Fruit fly (Drosophila melanogaster): Measurements from ENCODE around the gene CG34281.

CG34281 gene

DNA sequence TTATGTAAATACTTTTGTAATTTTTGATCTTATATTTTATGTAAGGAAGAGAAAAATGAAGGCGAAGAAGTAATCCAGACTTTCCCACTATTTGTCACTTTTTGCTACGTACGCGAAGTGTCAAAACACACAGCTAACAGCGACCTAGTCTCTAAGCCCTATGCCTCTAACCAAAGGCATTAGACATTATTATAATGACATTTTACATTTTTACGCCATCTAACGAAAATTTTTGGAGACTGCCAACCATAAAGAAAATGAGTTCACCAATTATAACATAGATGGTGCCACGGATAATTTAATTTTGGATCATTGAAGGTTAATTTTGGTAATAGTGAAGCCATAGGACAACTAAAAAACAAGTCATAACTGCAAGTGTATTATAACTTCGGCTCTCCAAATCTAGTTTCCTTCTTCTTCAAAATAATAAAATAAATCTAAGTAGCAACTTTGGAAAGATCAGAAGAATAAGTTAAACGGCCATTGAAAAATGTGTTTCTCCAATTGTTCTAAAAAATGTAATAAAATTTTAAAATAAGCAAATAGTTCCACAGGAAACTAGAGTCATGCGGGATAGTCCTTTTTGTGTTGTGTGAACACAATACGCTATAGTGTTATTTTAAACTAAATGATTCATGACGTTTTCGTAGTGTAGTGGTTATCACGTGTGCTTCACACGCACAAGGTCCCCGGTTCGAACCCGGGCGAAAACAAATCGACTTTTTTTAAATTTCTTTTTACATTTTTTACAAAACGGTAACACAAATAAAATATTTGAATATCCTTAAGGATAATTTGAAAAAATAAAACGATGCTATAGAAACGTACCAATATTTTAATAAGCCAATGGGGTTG, 4.7 kb downstream of the CG34281 start:
- no peak for TF ChIP-seq Myc (optimal IDR thresholded peaks at IDR 0.05)
- no peak for TF ChIP-seq h (optimal IDR thresholded peaks at IDR 0.05)
- no peak for TF ChIP-seq insv (optimal IDR thresholded peaks at IDR 0.05)
- no peak for TF ChIP-seq psq (optimal IDR thresholded peaks at IDR 0.05)
- TF ChIP-seq Sin3A (optimal IDR thresholded peaks at IDR 0.05): no peak
- no peak for TF ChIP-seq ttk (optimal IDR thresholded peaks at IDR 0.05)

DNA sequence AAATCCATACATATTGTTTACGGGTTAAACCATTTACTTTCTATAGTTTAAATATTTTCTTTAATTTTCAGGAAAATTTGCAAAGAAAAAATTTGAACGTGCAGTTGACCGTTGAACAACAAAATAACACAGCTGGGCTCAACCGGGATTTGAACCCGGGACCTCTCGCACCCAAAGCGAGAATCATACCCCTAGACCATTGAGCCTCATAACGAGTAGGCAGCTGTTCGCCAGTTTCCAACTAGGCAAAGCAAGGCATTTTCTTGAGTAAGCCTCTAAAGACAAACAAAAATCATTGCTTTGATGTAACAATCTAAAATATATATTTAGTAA, 5.3 kb downstream of the CG34281 start:
- no peak for TF ChIP-seq h (optimal IDR thresholded peaks at IDR 0.05)
- TF ChIP-seq ttk (optimal IDR thresholded peaks at IDR 0.05): no peak
- TF ChIP-seq Sin3A (optimal IDR thresholded peaks at IDR 0.05): no peak
- no peak for TF ChIP-seq Myc (optimal IDR thresholded peaks at IDR 0.05)
- TF ChIP-seq insv (optimal IDR thresholded peaks at IDR 0.05): no peak
- no peak for TF ChIP-seq psq (optimal IDR thresholded peaks at IDR 0.05)

DNA sequence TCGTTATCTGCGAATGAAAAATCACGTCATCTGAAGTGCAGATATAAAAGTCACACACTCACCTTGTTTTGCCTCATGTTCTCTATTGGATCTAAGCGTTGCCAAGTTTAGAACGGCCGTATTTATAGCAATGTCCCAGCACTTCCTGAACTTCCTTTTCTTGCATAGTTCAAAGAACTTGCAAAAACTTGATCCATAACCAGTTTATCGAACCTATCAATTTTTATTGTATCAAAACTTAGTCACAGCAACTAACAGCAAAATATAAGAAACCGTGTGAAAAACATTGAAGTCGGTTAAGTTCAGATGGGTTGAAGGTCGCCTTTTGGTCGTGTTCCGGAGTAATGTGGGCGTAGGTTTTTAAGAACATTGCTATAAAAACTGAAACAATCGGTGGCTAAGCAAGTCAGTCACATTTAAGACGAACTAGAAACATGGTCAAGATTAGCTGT, 6.0 kb downstream of the CG34281 start, which contains the start of the genes CG14324 and CG14326:
TSS of gene CG14324 (minus strand) at position 101 of the 452 bp plus-strand sequence.
TSS of gene CG14326 (plus strand) at position 402 of the 452 bp plus-strand sequence.
- TF ChIP-seq ttk (optimal IDR thresholded peaks at IDR 0.05): no peak

DNA sequence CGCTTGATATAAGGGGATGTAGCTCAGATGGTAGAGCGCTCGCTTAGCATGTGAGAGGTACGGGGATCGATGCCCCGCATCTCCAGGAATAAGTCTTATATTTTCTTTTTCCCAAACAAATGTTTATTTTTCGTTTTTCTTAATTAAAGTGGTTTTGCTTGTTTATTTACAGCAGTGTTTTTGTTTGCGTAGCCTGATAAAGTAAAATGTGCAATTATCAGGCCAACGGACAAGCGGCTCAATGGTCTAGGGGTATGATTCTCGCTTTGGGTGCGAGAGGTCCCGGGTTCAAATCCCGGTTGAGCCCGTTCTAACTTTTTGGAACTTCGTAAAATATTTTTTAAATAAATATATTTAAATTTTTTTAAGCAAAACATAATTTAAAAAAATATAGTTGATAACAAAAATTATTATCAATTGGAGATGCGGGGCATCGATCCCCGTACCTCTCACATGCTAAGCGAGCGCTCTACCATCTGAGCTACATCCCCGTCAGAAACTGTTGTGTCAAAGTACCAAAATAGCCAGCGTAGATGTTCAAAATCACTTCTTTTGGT, 7.1 kb downstream of the CG34281 start:
- TF ChIP-seq Sin3A (optimal IDR thresholded peaks at IDR 0.05): no peak
- TF ChIP-seq insv (optimal IDR thresholded peaks at IDR 0.05): no peak
- TF ChIP-seq ttk (optimal IDR thresholded peaks at IDR 0.05): no peak
- no peak for TF ChIP-seq h (optimal IDR thresholded peaks at IDR 0.05)
- no peak for TF ChIP-seq psq (optimal IDR thresholded peaks at IDR 0.05)
- no peak for TF ChIP-seq Myc (optimal IDR thresholded peaks at IDR 0.05)

DNA sequence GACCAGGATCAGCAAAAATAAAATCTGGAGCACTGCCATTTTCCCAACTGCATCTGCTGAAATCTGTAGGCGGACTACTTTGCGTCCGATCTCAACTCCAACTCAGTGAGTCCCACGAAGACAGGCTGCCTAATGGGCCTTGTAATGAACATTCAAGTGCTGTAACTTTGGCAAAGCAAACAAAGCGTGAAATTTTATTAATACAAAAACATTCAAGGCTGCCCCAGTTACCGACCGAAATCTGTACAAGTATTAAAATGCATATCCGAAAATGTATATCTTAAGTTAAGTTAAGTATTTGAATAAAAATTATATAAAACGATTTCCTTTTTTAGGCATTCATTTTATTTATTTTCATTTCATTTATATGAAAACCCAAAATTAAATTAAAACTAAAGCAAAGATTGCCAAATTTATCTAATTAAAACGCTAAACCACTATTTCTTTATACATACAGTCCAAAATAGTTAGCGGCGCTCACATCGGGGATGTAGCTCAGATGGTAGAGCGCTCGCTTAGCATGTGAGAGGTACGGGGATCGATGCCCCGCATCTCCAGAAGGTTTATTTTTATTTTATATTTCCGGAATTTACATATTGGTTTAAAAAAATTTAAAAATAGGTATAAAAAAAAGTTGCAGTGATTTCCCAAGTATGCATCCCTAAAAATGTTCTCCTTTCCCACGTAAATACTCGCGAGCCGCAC, 9.5 kb downstream of the CG34281 start, which contains the start of gene CG14323:
TSS of gene CG14323 (minus strand) at position 51 of the 705 bp plus-strand sequence.
- TF ChIP-seq psq (optimal IDR thresholded peaks at IDR 0.05): no peak
- no peak for TF ChIP-seq h (optimal IDR thresholded peaks at IDR 0.05)
- TF ChIP-seq Sin3A (optimal IDR thresholded peaks at IDR 0.05): no peak
- no peak for TF ChIP-seq ttk (optimal IDR thresholded peaks at IDR 0.05)
- no peak for TF ChIP-seq insv (optimal IDR thresholded peaks at IDR 0.05)

DNA sequence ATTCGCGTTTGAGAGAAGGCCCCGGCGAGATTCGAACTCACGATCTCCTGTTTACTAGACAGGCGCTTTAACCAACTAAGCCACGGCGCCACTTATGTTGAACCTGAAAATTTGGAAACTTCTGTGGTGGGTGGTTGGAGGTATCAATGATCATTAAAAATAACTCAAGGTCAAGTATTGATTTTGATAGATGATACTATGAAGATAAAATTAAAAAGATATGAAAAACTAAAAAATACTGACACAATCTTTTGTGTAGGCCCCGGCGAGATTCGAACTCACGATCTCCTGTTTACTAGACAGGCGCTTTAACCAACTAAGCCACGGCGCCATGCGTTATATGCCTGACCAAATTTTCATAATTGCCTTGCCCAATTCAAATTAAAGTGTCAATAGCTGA, 11.9 kb downstream of the CG34281 start:
- TF ChIP-seq Myc (optimal IDR thresholded peaks at IDR 0.05) (no peak), ttk (optimal IDR thresholded peaks at IDR 0.05) (no peak), Sin3A (optimal IDR thresholded peaks at IDR 0.05) (no peak), h (optimal IDR thresholded peaks at IDR 0.05) (no peak), psq (optimal IDR thresholded peaks at IDR 0.05) (no peak), insv (optimal IDR thresholded peaks at IDR 0.05) (no peak)

DNA sequence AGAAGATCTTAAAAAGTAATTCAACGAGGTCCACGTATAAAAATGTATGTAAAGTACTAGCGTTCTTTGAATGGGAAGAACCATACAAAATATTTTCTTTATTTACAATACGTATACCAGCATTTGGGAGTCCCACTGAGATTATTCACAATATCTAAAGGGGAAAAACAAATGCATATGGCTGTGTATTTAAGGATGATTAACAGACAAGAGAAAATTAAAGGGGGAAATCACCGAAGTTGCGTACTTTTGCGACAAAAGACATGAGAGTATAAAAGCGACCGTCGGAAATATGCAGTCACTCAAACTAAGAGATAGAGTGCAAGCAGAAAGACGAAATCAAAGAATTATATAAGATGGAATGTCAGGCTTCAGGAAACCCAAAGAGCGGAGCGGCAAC, 12.3 kb downstream of the CG34281 start, which contains the start of gene AttD:
TSS of gene AttD (plus strand) at position 301 of the 400 bp plus-strand sequence.
- TF ChIP-seq Myc (optimal IDR thresholded peaks at IDR 0.05) (no peak), insv (optimal IDR thresholded peaks at IDR 0.05) (no peak), Sin3A (optimal IDR thresholded peaks at IDR 0.05) (no peak), h (optimal IDR thresholded peaks at IDR 0.05) (no peak), ttk (optimal IDR thresholded peaks at IDR 0.05) (no peak), psq (optimal IDR thresholded peaks at IDR 0.05) (no peak)

DNA sequence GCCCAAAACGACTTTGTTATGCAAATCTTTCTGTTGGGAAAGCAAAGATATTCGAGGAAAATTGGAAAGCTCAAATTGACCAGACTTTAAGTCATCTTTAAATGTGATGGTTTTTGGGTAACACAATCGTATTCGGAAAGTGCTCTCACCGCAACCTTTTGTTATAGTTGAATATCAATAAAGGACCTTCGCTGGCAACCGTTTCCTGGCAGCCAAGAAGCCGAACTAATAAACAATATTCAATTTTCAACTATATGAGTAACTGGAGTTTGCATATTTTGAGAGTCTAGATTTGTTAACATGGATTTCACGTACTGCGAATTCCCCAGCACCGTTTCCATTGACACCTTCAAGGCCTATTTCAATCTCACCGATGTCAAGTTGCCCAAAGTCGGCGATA, 14.1 kb downstream of the CG34281 start, which contains the start of gene CG14325:
TSS of gene CG14325 (plus strand) at position 301 of the 400 bp plus-strand sequence.
- TF ChIP-seq psq (optimal IDR thresholded peaks at IDR 0.05): no peak
- no peak for TF ChIP-seq ttk (optimal IDR thresholded peaks at IDR 0.05)
- no peak for TF ChIP-seq insv (optimal IDR thresholded peaks at IDR 0.05)
- TF ChIP-seq Myc (optimal IDR thresholded peaks at IDR 0.05): no peak
- no peak for TF ChIP-seq h (optimal IDR thresholded peaks at IDR 0.05)
- TF ChIP-seq Sin3A (optimal IDR thresholded peaks at IDR 0.05): no peak

DNA sequence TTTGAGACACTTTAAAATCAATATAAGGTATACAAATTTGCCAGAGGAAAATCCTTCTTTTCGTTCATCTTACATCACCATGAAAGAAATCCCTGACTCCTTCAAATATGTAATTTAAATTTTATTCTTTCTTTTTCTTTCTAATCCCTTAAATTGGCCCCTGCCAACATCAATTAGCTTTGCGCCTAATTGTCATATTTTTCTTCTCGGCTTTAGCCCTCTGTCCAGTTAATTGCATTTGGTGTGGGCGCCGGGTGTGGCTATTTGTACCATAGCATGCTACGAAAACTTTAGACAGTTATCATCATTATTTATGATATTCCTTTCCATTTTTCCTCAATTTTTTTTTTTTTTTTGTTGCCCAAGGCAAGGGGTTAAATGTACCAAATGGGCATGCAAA, 17.7 kb downstream of the CG34281 start, which contains the start of gene CG43175:
TSS of gene CG43175 (plus strand) at position 301 of the 400 bp plus-strand sequence.
- no peak for TF ChIP-seq Myc (optimal IDR thresholded peaks at IDR 0.05)
- no peak for TF ChIP-seq h (optimal IDR thresholded peaks at IDR 0.05)
- no peak for TF ChIP-seq ttk (optimal IDR thresholded peaks at IDR 0.05)
- TF ChIP-seq psq (optimal IDR thresholded peaks at IDR 0.05): no peak
- TF ChIP-seq insv (optimal IDR thresholded peaks at IDR 0.05): no peak
- no peak for TF ChIP-seq Sin3A (optimal IDR thresholded peaks at IDR 0.05)

DNA sequence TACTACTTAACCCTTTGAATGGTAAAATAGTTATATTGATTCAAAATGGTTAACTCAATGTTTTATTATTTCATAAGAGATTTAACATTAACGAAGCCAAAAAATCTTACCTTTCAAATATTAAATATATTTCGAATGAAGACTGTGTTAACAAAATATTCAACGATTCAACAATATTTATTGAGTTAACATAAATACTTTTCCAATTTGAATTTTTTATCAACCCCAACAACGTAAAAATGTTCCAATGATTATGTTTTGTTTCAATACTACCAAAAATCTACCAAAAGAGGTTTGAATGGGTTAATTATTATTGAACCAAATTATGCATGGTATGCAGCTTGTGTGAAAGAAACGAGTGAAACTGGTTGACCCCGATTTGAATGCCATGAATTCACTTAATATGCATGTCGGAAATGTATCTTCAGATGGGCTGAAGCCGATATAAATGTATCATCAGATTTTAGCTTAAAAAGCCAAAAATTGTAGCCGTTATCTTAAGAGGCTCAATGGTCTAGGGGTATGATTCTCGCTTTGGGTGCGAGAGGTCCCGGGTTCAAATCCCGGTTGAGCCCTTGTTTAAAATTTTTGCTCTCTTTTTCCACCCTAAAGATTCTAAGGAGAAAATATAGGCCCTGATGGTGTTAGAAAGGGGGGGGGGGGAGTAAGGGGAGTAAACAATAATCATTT, 18.6 kb downstream of the CG34281 start:
- TF ChIP-seq insv (optimal IDR thresholded peaks at IDR 0.05) (no peak), Myc (optimal IDR thresholded peaks at IDR 0.05) (no peak), h (optimal IDR thresholded peaks at IDR 0.05) (no peak), ttk (optimal IDR thresholded peaks at IDR 0.05) (no peak), Sin3A (optimal IDR thresholded peaks at IDR 0.05) (no peak), psq (optimal IDR thresholded peaks at IDR 0.05) (no peak)

DNA sequence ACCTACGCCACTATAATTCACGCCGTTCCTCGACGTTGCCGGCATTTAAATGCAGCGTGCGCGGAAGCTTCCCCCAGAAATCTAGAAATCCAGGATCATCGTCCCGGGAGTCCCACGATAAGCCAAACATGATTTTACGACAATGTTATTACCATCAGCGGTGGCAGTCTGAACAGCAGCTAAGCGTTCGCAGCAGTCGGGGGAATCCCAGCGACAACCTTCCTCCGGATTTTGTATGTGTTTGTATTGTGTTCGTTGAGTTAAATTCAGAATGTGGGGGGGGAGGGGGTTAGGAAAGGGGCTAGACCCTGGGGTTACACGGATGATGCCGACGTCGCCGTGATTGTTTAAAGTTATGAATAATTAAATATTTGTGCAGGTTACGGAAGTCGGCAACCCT, 31.3 kb downstream of the CG34281 start:
- no peak for TF ChIP-seq ttk (optimal IDR thresholded peaks at IDR 0.05)
- no peak for TF ChIP-seq h (optimal IDR thresholded peaks at IDR 0.05)
- no peak for TF ChIP-seq Myc (optimal IDR thresholded peaks at IDR 0.05)
- no peak for TF ChIP-seq insv (optimal IDR thresholded peaks at IDR 0.05)
- TF ChIP-seq psq (optimal IDR thresholded peaks at IDR 0.05): no peak
- no peak for TF ChIP-seq Sin3A (optimal IDR thresholded peaks at IDR 0.05)

All from Kc167 (cell line).